Worm (Caenorhabditis elegans) whole organism, young adult: ENCODE results near the gene nhr-193.
"Not testable (repeated sequence)": the region's sequence is repeated elsewhere in the genome, so short reads cannot be mapped to it uniquely, and the experiment has no call there.

Source experiments
- B0261.1 ChIP-seq: sonication (generic microtip); optimal IDR thresholded peaks from 2 replicates; lab custom pipeline; 2016; ENCODE audit warnings: mild to moderate bottlenecking, missing genetic modification characterization, moderate library complexity, missing compliant biosample characterization
- C17E4.6 ChIP-seq: fragments of 200-800 bp; sonication (Bioruptor generic); IDR thresholded peaks from 2 replicates; pipeline ENCODE4 v1.3.6; 2022; ENCODE audit warnings: missing genetic modification reagents, missing genetic modification characterization, missing compliant biosample characterization
- D2030.7 ChIP-seq: fragments of 200-800 bp; sonication (Bioruptor generic); IDR thresholded peaks from 2 replicates; pipeline ENCODE4 v1.3.6; 2022; ENCODE audit warnings: missing genetic modification reagents, missing genetic modification characterization, missing compliant biosample characterization
- F22D6.2 ChIP-seq: sonication (generic microtip); optimal IDR thresholded peaks from 2 replicates; lab custom pipeline; 2016; ENCODE audit warnings: mild to moderate bottlenecking, missing genetic modification characterization, missing compliant biosample characterization
- F39B2.1 ChIP-seq: fragments of 200-800 bp; sonication (Bioruptor generic); IDR thresholded peaks from 2 replicates; pipeline ENCODE4 v1.3.6; 2022; ENCODE audit warnings: missing genetic modification reagents, missing genetic modification characterization, missing compliant biosample characterization
- F49E8.2 ChIP-seq: sonication (generic microtip); optimal IDR thresholded peaks from 3 replicates; lab custom pipeline; 2017; ENCODE audit warnings: missing genetic modification characterization, mild to moderate bottlenecking, missing compliant biosample characterization, antibody characterized with exemption, moderate library complexity; ENCODE audit not compliant: insufficient read depth
- cebp-1 ChIP-seq, 2 experiments: fragments of 200-800 bp in 1 of 2; sonication (Bioruptor generic) in 1 of 2; sonication (generic microtip) in 1 of 2; IDR thresholded peaks in 1 of 2; optimal IDR thresholded peaks in 1 of 2; 2 replicates each; pipeline versions ENCODE4 v1.3.6 to Lab custom; 2017 to 2022; ENCODE audit warnings: missing compliant biosample characterization in 2 of 2, missing genetic modification characterization in 2 of 2, mild to moderate bottlenecking in 1 of 2, missing genetic modification reagents in 1 of 2, moderate library complexity in 1 of 2
- cebp-2 ChIP-seq: fragments of 200-800 bp; sonication (Bioruptor generic); IDR thresholded peaks from 2 replicates; pipeline ENCODE4 v1.3.6; 2022; ENCODE audit warnings: missing genetic modification characterization, missing compliant biosample characterization
- ceh-100 ChIP-seq: fragments of 200-800 bp; sonication (Bioruptor generic); IDR thresholded peaks from 2 replicates; pipeline ENCODE4 v1.3.6; 2022; ENCODE audit warnings: missing genetic modification reagents, missing genetic modification characterization, missing compliant biosample characterization
- chd-7 ChIP-seq: sonication (generic microtip); optimal IDR thresholded peaks from 2 replicates; lab custom pipeline; 2016; ENCODE audit warnings: mild to moderate bottlenecking, missing genetic modification characterization, moderate library complexity, missing compliant biosample characterization
- die-1 ChIP-seq: sonication (generic microtip); optimal IDR thresholded peaks from 2 replicates; lab custom pipeline; 2016; ENCODE audit warnings: missing genotype, mild to moderate bottlenecking, missing genetic modification characterization, missing compliant biosample characterization
- dox-1 ChIP-seq: fragments of 200-800 bp; sonication (Bioruptor generic); IDR thresholded peaks from 2 replicates; pipeline ENCODE4 v1.3.6; 2022; ENCODE audit warnings: missing genetic modification reagents, missing genetic modification characterization, missing compliant biosample characterization
- efl-1 ChIP-seq: fragments of 150-350 bp; optimal IDR thresholded peaks from 2 replicates; lab custom pipeline; 2014; ENCODE audit warnings: missing biosample characterization, missing genetic modification reagents, missing genetic modification characterization
- egrh-3 ChIP-seq: fragments of 200-800 bp; sonication (Bioruptor generic); IDR thresholded peaks from 2 replicates; pipeline ENCODE4 v1.3.6; 2022; ENCODE audit warnings: missing genetic modification reagents, missing genetic modification characterization, missing compliant biosample characterization
- hmg-1.2 ChIP-seq: fragments of 200-800 bp; sonication (Bioruptor generic); IDR thresholded peaks from 2 replicates; pipeline ENCODE4 v1.3.6; 2022; ENCODE audit warnings: missing genetic modification reagents, missing genetic modification characterization, missing compliant biosample characterization
- hsf-1 ChIP-seq: fragments of 200-800 bp; sonication (Bioruptor generic); IDR thresholded peaks from 2 replicates; pipeline ENCODE4 v1.3.6; 2022; ENCODE audit warnings: missing genetic modification reagents, missing genetic modification characterization, missing compliant biosample characterization
- lin-26 ChIP-seq: fragments of 200-800 bp; sonication (Bioruptor generic); IDR thresholded peaks from 2 replicates; pipeline ENCODE4 v1.3.6; 2022; ENCODE audit warnings: missing genetic modification reagents, missing genetic modification characterization, missing compliant biosample characterization
- madf-10 ChIP-seq: sonication (generic microtip); optimal IDR thresholded peaks from 2 replicates; lab custom pipeline; 2016; ENCODE audit warnings: mild to moderate bottlenecking, missing genetic modification characterization, missing compliant biosample characterization
- mcd-1 ChIP-seq: fragments of 200-800 bp; sonication (Bioruptor generic); IDR thresholded peaks from 2 replicates; pipeline ENCODE4 v1.3.6; 2022; ENCODE audit warnings: missing genetic modification reagents, missing genetic modification characterization, missing compliant biosample characterization
- mel-28 ChIP-seq: sonication (generic microtip); optimal IDR thresholded peaks from 2 replicates; lab custom pipeline; 2016; ENCODE audit warnings: borderline replicate concordance, mild to moderate bottlenecking, missing genetic modification characterization, missing compliant biosample characterization
- nhr-90 ChIP-seq: sonication (generic microtip); optimal IDR thresholded peaks from 2 replicates; lab custom pipeline; 2016; ENCODE audit warnings: missing genotype, mild to moderate bottlenecking, missing genetic modification characterization, missing compliant biosample characterization
- pbrm-1 ChIP-seq: fragments of 200-800 bp; sonication (Bioruptor generic); IDR thresholded peaks from 2 replicates; pipeline ENCODE4 v1.3.6; 2022; ENCODE audit warnings: missing genetic modification reagents, missing genetic modification characterization, missing compliant biosample characterization
- rpc-1 ChIP-seq, 2 experiments: fragments of 150-350 bp in 1 of 2; sonication (generic microtip) in 1 of 2; optimal IDR thresholded peaks; 2 replicates each; lab custom pipeline; 2014 to 2018; ENCODE audit warnings: missing biosample characterization in 1 of 2, missing genetic modification characterization in 1 of 2, missing genetic modification reagents in 1 of 2, missing genotype in 1 of 2
- snpc-1.1 ChIP-seq: sonication (generic microtip); optimal IDR thresholded peaks from 2 replicates; lab custom pipeline; 2017; ENCODE audit warnings: missing genetic modification characterization, mild to moderate bottlenecking, missing compliant biosample characterization, antibody characterized with exemption, moderate library complexity, missing genotype, missing genetic modification reagents; ENCODE audit not compliant: insufficient read depth
- snpc-4 ChIP-seq, 5 experiments: fragments of 150-350 bp in 1 of 5; sonication (generic microtip) in 4 of 5; optimal IDR thresholded peaks; 2 replicates each; lab custom pipeline; 2014 to 2018; ENCODE audit warnings: missing genetic modification characterization in 5 of 5, missing biosample characterization in 3 of 5, antibody characterized with exemption in 2 of 5, mild to moderate bottlenecking in 2 of 5, missing compliant biosample characterization in 2 of 5, missing genotype in 2 of 5, moderate library complexity in 2 of 5, missing genetic modification reagents in 1 of 5
- tbp1 ChIP-seq: fragments of 200-800 bp; sonication (Bioruptor generic); optimal IDR thresholded peaks from 2 replicates; lab custom pipeline; 2018; ENCODE audit warnings: mild to moderate bottlenecking, missing genetic modification characterization, missing compliant biosample characterization
- zim-3 ChIP-seq: sonication (generic microtip); optimal IDR thresholded peaks from 2 replicates; lab custom pipeline; 2017; ENCODE audit warnings: mild to moderate bottlenecking, missing genetic modification characterization, moderate library complexity, missing compliant biosample characterization
- ztf-18 ChIP-seq: sonication (generic microtip); optimal IDR thresholded peaks from 2 replicates; lab custom pipeline; 2016; ENCODE audit warnings: missing genotype, mild to moderate bottlenecking, missing genetic modification characterization, missing compliant biosample characterization
- ztf-25 ChIP-seq: fragments of 200-800 bp; sonication (Bioruptor generic); IDR thresholded peaks from 2 replicates; pipeline ENCODE4 v1.3.6; 2022; ENCODE audit warnings: missing genetic modification reagents, missing genetic modification characterization, missing compliant biosample characterization

Gene nhr-193

DNA sequence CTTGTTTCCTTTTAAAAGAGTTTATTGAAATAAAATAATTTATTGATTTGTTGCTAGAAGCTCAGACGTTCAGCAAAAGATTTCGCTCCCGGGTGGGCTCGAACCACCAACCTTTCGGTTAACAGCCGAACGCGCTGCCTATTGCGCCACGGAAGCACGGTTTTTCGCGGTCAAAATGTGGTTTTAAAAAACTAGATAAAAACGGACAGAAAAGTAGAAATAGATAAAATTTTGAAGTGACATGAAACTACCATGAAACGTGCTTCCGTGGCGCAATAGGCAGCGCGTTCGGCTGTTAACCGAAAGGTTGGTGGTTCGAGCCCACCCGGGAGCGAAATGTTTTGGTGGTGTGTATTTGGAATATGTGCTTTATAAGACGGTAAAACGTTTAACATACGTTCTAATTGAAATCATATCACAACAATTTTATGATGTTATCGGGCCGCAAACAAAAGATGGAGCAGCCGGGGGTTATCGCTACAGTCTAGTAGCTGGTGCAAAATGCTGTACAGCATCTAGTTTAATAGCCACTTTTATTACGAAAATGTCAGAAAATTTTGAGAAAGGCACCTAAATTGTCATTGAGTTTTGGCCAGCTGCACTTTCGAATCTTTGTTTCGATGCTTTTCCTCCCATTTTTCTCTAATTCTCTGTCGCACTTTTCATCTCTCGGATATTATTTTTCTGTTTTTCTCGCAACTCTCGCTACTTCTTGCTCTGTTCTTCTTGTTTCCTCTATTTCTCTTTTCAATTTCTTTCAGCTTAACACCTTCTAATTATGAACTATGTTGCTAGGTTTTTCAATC lies 3.6 kb upstream of the nhr-193 start, which contains the start of gene slc-9B.2 (continued):
- TF ChIP-seq die-1 (tag; lab: Kevin White, UChicago) (peak; percentile 46), ceh-100 (GFP tag; lab: Robert Waterston, UW) (peak; percentile 10; the same call in 1 of the 2 replicates), efl-1 (GFP tag; lab: Kevin White, UChicago) (peak; percentile 2), F49E8.2 (tag; lab: Kevin White, UChicago) (peak; percentile 54), ztf-25 (GFP tag; lab: Robert Waterston, UW) (0 out of 2 replicates have a peak, but pooled peaks have one; percentile 40), lin-26 (GFP tag; lab: Robert Waterston, UW) (peak; percentile 81; the same call in 1 of the 2 replicates), D2030.7 (GFP tag; lab: Robert Waterston, UW) (peak; percentile 63), dox-1 (peak; percentile 69; the same call in 1 of the 2 replicates), mcd-1 (peak; percentile 54), B0261.1 (tag; lab: Kevin White, UChicago) (peak; percentile 75), hmg-1.2 (GFP tag; lab: Robert Waterston, UW) (peak; percentile 48), madf-10 (peak; percentile 49), snpc-1.1 (tag; lab: Kevin White, UChicago) (peak; percentile 18)

DNA sequence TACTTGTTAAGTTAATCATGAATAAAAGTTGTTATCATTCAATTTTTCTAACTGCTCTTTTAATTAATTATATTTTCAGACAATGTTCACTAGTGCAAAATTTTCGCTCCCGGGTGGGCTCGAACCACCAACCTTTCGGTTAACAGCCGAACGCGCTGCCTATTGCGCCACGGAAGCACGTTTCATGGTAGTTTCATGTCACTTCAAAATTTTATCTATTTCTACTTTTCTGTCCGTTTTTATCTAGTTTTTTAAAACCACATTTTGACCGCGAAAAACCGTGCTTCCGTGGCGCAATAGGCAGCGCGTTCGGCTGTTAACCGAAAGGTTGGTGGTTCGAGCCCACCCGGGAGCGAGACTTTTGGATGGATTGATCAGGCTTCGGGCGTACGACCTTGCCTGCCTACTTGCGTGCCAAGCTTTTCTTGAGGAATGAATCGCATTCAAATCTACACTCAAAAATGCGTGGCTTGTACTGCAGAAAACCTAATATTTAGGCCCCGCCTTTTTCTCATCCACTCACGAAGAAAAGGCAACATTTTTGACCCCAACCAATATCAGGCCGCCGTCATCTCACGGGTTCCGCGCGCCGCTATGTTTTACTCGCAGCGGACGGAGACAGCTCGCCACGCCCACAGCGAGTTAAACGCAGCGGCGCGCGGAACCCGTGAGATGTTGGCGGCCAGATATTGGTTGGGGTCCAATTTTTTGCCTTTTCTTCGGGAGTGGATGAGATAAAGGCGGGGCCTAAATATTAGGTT lies 431 bp upstream of the nhr-193 start:
- TF ChIP-seq mcd-1 (0 out of 2 replicates have a peak, but pooled peaks have one; percentile 40), B0261.1 (tag; lab: Kevin White, UChicago) (peak; percentile 67), lin-26 (GFP tag; lab: Robert Waterston, UW) (peak; percentile 36; the same call in 1 of the 2 replicates), pbrm-1 (GFP tag; lab: Robert Waterston, UW) (0 out of 2 replicates have a peak, but pooled peaks have one; percentile 43), cebp-2 (GFP tag; lab: Robert Waterston, UW) (0 out of 2 replicates have a peak, but pooled peaks have one; percentile 64), ztf-18 (tag; lab: Kevin White, UChicago) (peak; percentile 34), dox-1 (0 out of 2 replicates have a peak, but pooled peaks have one; percentile 35), snpc-4 (tag; optimal IDR thresholded peaks at IDR 0.05; lab: Kevin White, UChicago) (peak in 2 of 4 experiments; percentile 77 to 81), nhr-90 (peak; percentile 10), die-1 (tag; lab: Kevin White, UChicago) (peak; percentile 13), madf-10 (peak; percentile 10), hmg-1.2 (GFP tag; lab: Robert Waterston, UW) (peak; percentile 33; the same call in 1 of the 2 replicates), egrh-3 (GFP tag; lab: Robert Waterston, UW) (0 out of 2 replicates have a peak, but pooled peaks have one; percentile 17), rpc-1 (optimal IDR thresholded peaks at IDR 0.05; lab: Kevin White, UChicago) (peak; percentile 54), rpc-1 (tag; optimal IDR thresholded peaks at IDR 0.05; lab: Kevin White, UChicago) (peak; percentile 72), D2030.7 (GFP tag; lab: Robert Waterston, UW) (0 out of 2 replicates have a peak, but pooled peaks have one; percentile 34), tbp1 (GFP tag; lab: Kevin White, UChicago) (peak; percentile 82), ztf-25 (GFP tag; lab: Robert Waterston, UW) (0 out of 2 replicates have a peak, but pooled peaks have one; percentile 2), F49E8.2 (tag; lab: Kevin White, UChicago) (peak; percentile 0), hsf-1 (0 out of 2 replicates have a peak, but pooled peaks have one; percentile 12)
- TF ChIP-seq snpc-4 (GFP tag; optimal IDR thresholded peaks at IDR 0.05; lab: Kevin White, UChicago) = not testable (repeated sequence)

DNA sequence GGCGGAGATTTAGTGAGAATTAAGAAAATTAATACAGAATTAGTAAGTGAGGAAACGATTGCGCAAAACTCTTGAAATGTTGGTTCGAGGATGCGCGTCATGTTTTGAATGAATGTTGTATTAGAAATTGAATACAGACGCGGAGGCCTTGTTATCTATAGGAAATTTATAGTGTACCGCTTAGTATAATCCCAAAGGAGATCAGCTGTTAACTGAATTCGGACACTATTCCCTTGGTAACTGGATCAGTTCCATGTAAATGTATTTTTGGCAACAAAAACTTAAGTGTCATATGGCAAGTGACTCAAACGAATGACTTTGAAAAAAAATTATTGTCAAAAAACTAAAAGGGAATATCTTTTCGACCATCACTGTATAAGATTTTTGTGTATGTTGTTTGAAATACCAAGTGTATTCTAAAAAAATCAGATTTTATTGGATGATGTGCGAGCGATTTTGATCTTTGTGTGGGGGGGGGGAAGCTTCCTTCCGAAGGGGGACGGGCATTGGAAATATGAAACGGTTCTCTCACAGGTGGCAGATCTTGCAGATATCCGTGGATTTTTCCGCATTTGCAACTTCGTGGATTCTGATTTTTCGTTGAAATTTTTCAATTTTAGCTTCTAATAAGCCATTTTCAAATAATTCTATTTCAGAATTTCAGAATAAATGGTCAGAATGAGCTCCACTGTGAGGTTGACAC lies 4.4 kb downstream of the nhr-193 start, which contains the start of the genes W08G11.5 and W08G11.1:
Gene W08G11.5 (minus strand): TSS at position 101 of the 703 bp plus-strand sequence.
Gene W08G11.1 (plus strand): TSS at position 653 of the 703 bp plus-strand sequence.
- no peak for TF ChIP-seq zim-3 (tag; lab: Kevin White, UChicago)
- TF ChIP-seq F39B2.1 (GFP tag; lab: Robert Waterston, UW) = no peak
- TF ChIP-seq chd-7 (tag; lab: Kevin White, UChicago) = no peak
- TF ChIP-seq F22D6.2 (tag; lab: Kevin White, UChicago) = no peak
- no peak for TF ChIP-seq rpc-1 (optimal IDR thresholded peaks at IDR 0.05; lab: Kevin White, UChicago)
- no peak for TF ChIP-seq rpc-1 (tag; optimal IDR thresholded peaks at IDR 0.05; lab: Kevin White, UChicago)
- TF ChIP-seq cebp-1 (GFP tag; IDR thresholded peaks at IDR 0.05; lab: Robert Waterston, UW) = no peak
- no peak for TF ChIP-seq cebp-1 (tag; optimal IDR thresholded peaks at IDR 0.05; lab: Kevin White, UChicago)
- no peak for TF ChIP-seq C17E4.6 (GFP tag; lab: Robert Waterston, UW)
- no peak for TF ChIP-seq mel-28 (tag; lab: Kevin White, UChicago)
- TF ChIP-seq hmg-1.2 (GFP tag; lab: Robert Waterston, UW) = no peak
- TF ChIP-seq, all 124 proteins: peak for 0
